Worm (Caenorhabditis elegans) whole organism, L4 larva: ENCODE results near the gene gad-3.

ENCODE experiments used
- F10B5.3 ChIP-seq: sonication (generic microtip); optimal IDR thresholded peaks from 2 replicates; lab custom pipeline; 2016; ENCODE audit warnings: mild to moderate bottlenecking, missing genetic modification characterization, missing compliant biosample characterization
- T26A8.4 ChIP-seq: fragments of 200-800 bp; sonication (Bioruptor generic); IDR thresholded peaks from 2 replicates; pipeline ENCODE4 v1.3.6; 2022; ENCODE audit warnings: missing genetic modification characterization, missing compliant biosample characterization
- Y48G9A.11 ChIP-seq: fragments of 200-800 bp; sonication (Bioruptor generic); IDR thresholded peaks from 2 replicates; pipeline ENCODE4 v1.3.6; 2022; ENCODE audit warnings: missing genetic modification reagents, missing genetic modification characterization, missing compliant biosample characterization
- Y5F2A.4 ChIP-seq: fragments of 200-800 bp; sonication (Bioruptor generic); optimal IDR thresholded peaks from 2 replicates; lab custom pipeline; 2018; ENCODE audit warnings: mild to moderate bottlenecking, missing genetic modification characterization, missing compliant biosample characterization
- ZK337.2 ChIP-seq: fragments of 200-800 bp; sonication (Bioruptor generic); IDR thresholded peaks from 2 replicates; pipeline ENCODE4 v1.3.6; 2022; ENCODE audit warnings: missing genetic modification reagents, missing genetic modification characterization, missing compliant biosample characterization
- ama-1 ChIP-seq: fragments of 150-350 bp; optimal IDR thresholded peaks from 2 replicates; lab custom pipeline; 2014; ENCODE audit warnings: inconsistent platforms, mixed read lengths
- attf-4 ChIP-seq: sonication (generic microtip); optimal IDR thresholded peaks from 3 replicates; lab custom pipeline; 2017; ENCODE audit warnings: missing biosample characterization, missing genetic modification characterization
- ceh-20 ChIP-seq: fragments of 200-800 bp; sonication (Bioruptor generic); IDR thresholded peaks from 2 replicates; pipeline ENCODE4 v1.3.6; 2022; ENCODE audit warnings: missing genetic modification reagents, missing genetic modification characterization, missing compliant biosample characterization
- ceh-32 ChIP-seq: sonication (generic microtip); optimal IDR thresholded peaks from 2 replicates; lab custom pipeline; 2016; ENCODE audit warnings: mild to moderate bottlenecking, missing genetic modification characterization, missing compliant biosample characterization; ENCODE audit not compliant: poor library complexity
- ceh-82 ChIP-seq: sonication (generic microtip); optimal IDR thresholded peaks from 2 replicates; lab custom pipeline; 2017; ENCODE audit warnings: missing biosample characterization, missing genetic modification characterization
- ces-1 ChIP-seq: fragments of 150-350 bp; sonication (generic microtip); optimal IDR thresholded peaks from 4 replicates; lab custom pipeline; 2014; ENCODE audit warnings: missing biosample characterization, missing genetic modification reagents, missing genetic modification characterization
- ctbp-1 ChIP-seq: fragments of 200-800 bp; sonication (Bioruptor generic); IDR thresholded peaks from 2 replicates; pipeline ENCODE4 v1.3.6; 2022; ENCODE audit warnings: missing genetic modification reagents, missing genetic modification characterization, missing compliant biosample characterization
- daf-12 ChIP-seq: fragments of 150-350 bp; optimal IDR thresholded peaks from 2 replicates; lab custom pipeline; 2014; ENCODE audit warnings: missing biosample characterization, missing genetic modification reagents, missing genetic modification characterization
- daf-16 ChIP-seq, 3 experiments: sonication (generic microtip); optimal IDR thresholded peaks; 2 replicates each; lab custom pipeline; 2016 to 2017; ENCODE audit warnings: missing genetic modification characterization in 3 of 3, missing genetic modification reagents in 3 of 3, mild to moderate bottlenecking in 2 of 3, missing compliant biosample characterization in 2 of 3, missing biosample characterization in 1 of 3, moderate library complexity in 1 of 3
- daf-19 ChIP-seq: fragments of 200-800 bp; sonication (Bioruptor generic); conservative IDR thresholded peaks from 2 replicates; pipeline ENCODE4 v1.3.6; 2022; ENCODE audit warnings: missing genetic modification characterization, missing compliant biosample characterization
- dmd-6 ChIP-seq: fragments of 200-800 bp; sonication (Bioruptor generic); IDR thresholded peaks from 2 replicates; pipeline ENCODE4 v1.3.6; 2022; ENCODE audit warnings: missing genetic modification reagents, missing genetic modification characterization, missing compliant biosample characterization
- dmd-8 ChIP-seq: fragments of 200-800 bp; sonication (Bioruptor generic); IDR thresholded peaks from 2 replicates; pipeline ENCODE4 v1.3.6; 2022; ENCODE audit warnings: missing genetic modification characterization, missing compliant biosample characterization
- fkh-10 ChIP-seq: fragments of 150-350 bp; optimal IDR thresholded peaks from 2 replicates; lab custom pipeline; 2014; ENCODE audit warnings: missing biosample characterization, missing genetic modification reagents, missing genetic modification characterization
- hlh-30 ChIP-seq: sonication (generic microtip); optimal IDR thresholded peaks from 2 replicates; lab custom pipeline; 2017; ENCODE audit warnings: antibody characterized with exemption, mild to moderate bottlenecking, missing genetic modification characterization, missing compliant biosample characterization; ENCODE audit not compliant: insufficient read depth
- jun-1 ChIP-seq: fragments of 150-350 bp; optimal IDR thresholded peaks from 2 replicates; lab custom pipeline; 2014; ENCODE audit warnings: missing biosample characterization, missing genetic modification reagents, missing genetic modification characterization
- lim-7 ChIP-seq: fragments of 200-800 bp; sonication (Bioruptor generic); IDR thresholded peaks from 2 replicates; pipeline ENCODE4 v1.3.6; 2022; ENCODE audit warnings: missing genetic modification characterization, missing compliant biosample characterization
- lin-39 ChIP-seq: fragments of 150-350 bp; optimal IDR thresholded peaks from 2 replicates; lab custom pipeline; 2014; ENCODE audit warnings: missing biosample characterization, missing genetic modification reagents, missing genetic modification characterization
- lsy-2 ChIP-seq, 2 experiments: fragments of 150-350 bp in 1 of 2; sonication (generic microtip) in 1 of 2; optimal IDR thresholded peaks; 2 replicates each; lab custom pipeline; 2014 to 2017; ENCODE audit warnings: missing biosample characterization in 2 of 2, missing genetic modification characterization in 2 of 2
- madf-5 ChIP-seq, 2 experiments: fragments of 200-800 bp; sonication (Bioruptor generic); IDR thresholded peaks; 2 replicates each; pipeline ENCODE4 v1.3.6; 2022; ENCODE audit warnings: missing compliant biosample characterization in 2 of 2, missing genetic modification characterization in 2 of 2
- mxl-2 ChIP-seq: fragments of 200-800 bp; sonication (Bioruptor generic); conservative IDR thresholded peaks from 2 replicates; pipeline ENCODE4 v1.3.6; 2022; ENCODE audit warnings: missing genetic modification reagents, missing genetic modification characterization, missing compliant biosample characterization
- mxl-3 ChIP-seq: fragments of 200-800 bp; sonication (Bioruptor generic); optimal IDR thresholded peaks from 2 replicates; lab custom pipeline; 2018; ENCODE audit warnings: mild to moderate bottlenecking, missing genetic modification characterization, missing compliant biosample characterization
- nhr-111 ChIP-seq: fragments of 200-800 bp; sonication (Bioruptor generic); optimal IDR thresholded peaks from 2 replicates; lab custom pipeline; 2018; ENCODE audit warnings: mild to moderate bottlenecking, missing genetic modification characterization, missing compliant biosample characterization
- nhr-28 ChIP-seq: fragments of 150-350 bp; optimal IDR thresholded peaks from 2 replicates; lab custom pipeline; 2014; ENCODE audit warnings: missing biosample characterization, missing genetic modification characterization
- nhr-41 ChIP-seq: fragments of 200-800 bp; sonication (Bioruptor generic); IDR thresholded peaks from 2 replicates; pipeline ENCODE4 v1.3.6; 2022; ENCODE audit warnings: missing genetic modification reagents, missing genetic modification characterization, missing compliant biosample characterization
- nhr-77 ChIP-seq: fragments of 150-350 bp; optimal IDR thresholded peaks from 2 replicates; lab custom pipeline; 2014; ENCODE audit warnings: missing biosample characterization, missing genetic modification characterization
- rbr-2 ChIP-seq: sonication (generic microtip); optimal IDR thresholded peaks from 2 replicates; lab custom pipeline; 2016; ENCODE audit warnings: missing genotype, missing genetic modification characterization, missing compliant biosample characterization
- saeg-2 ChIP-seq: fragments of 200-800 bp; sonication (Bioruptor generic); IDR thresholded peaks from 2 replicates; pipeline ENCODE4 v1.3.6; 2022; ENCODE audit warnings: missing genetic modification reagents, missing genetic modification characterization, missing compliant biosample characterization
- skn-1 ChIP-seq: fragments of 150-350 bp; optimal IDR thresholded peaks from 2 replicates; lab custom pipeline; 2014; ENCODE audit warnings: missing biosample characterization, missing genetic modification characterization
- tra-1 ChIP-seq: fragments of 200-800 bp; sonication (Bioruptor generic); IDR thresholded peaks from 2 replicates; pipeline ENCODE4 v1.3.6; 2022; ENCODE audit warnings: missing genetic modification reagents, missing genetic modification characterization, missing compliant biosample characterization
- unc-130 ChIP-seq: sonication (generic microtip); optimal IDR thresholded peaks from 2 replicates; lab custom pipeline; 2016; ENCODE audit warnings: missing genetic modification reagents, missing genetic modification characterization, missing compliant biosample characterization
- vab-7 ChIP-seq: fragments of 200-800 bp; sonication (Bioruptor generic); IDR thresholded peaks from 2 replicates; pipeline ENCODE4 v1.3.6; 2022; ENCODE audit warnings: missing genetic modification reagents, missing genetic modification characterization, missing compliant biosample characterization
- zfp-2 ChIP-seq: sonication (generic microtip); optimal IDR thresholded peaks from 2 replicates; lab custom pipeline; 2016; ENCODE audit warnings: mild to moderate bottlenecking, missing genetic modification characterization, missing compliant biosample characterization
- zip-11 ChIP-seq: fragments of 200-800 bp; sonication (Bioruptor generic); IDR thresholded peaks from 2 replicates; pipeline ENCODE4 v1.3.6; 2022; ENCODE audit warnings: missing genetic modification characterization, missing compliant biosample characterization
- zip-2 ChIP-seq: fragments of 150-350 bp; optimal IDR thresholded peaks from 2 replicates; lab custom pipeline; 2014; ENCODE audit warnings: missing biosample characterization, missing genetic modification characterization

gad-3 gene

ce11 chrV:9212499-9212898 lies 39.7 kb upstream of the gad-3 start (continued):
- TF ChIP-seq skn-1 (tag; lab: Kevin White, UChicago) (no peak), zip-11 (no peak), daf-12 (tag; lab: Kevin White, UChicago) (no peak), lsy-2 (tag; optimal IDR thresholded peaks at IDR 0.05; lab: Kevin White, UChicago) (peak in 1 of 2 experiments; percentile 83), Y5F2A.4 (no peak), hlh-30 (peak; percentile 44), mxl-2 (no peak), zip-2 (no peak), T26A8.4 (GFP tag; lab: Robert Waterston, UW) (no peak), attf-4 (tag; lab: Kevin White, UChicago) (no peak), ama-1 (no peak), ZK337.2 (no peak), nhr-77 (tag; lab: Kevin White, UChicago) (peak; percentile 72), jun-1 (tag; lab: Kevin White, UChicago) (no peak), fkh-10 (GFP tag; lab: Kevin White, UChicago) (no peak), ceh-82 (no peak), dmd-6 (0 out of 2 replicates have a peak, but pooled peaks have one; percentile 14), lin-39 (tag; lab: Kevin White, UChicago) (no peak), ceh-32 (tag; lab: Kevin White, UChicago) (no peak), zfp-2 (tag; lab: Kevin White, UChicago) (no peak)

- TF ChIP-seq T26A8.4 (GFP tag; lab: Robert Waterston, UW), result no peak
- TF ChIP-seq daf-16 (GFP tag; optimal IDR thresholded peaks at IDR 0.05; lab: Kevin White, UChicago), result peak in 1 of 2 experiments; percentile 1
- TF ChIP-seq daf-16 (tag; optimal IDR thresholded peaks at IDR 0.05; lab: Kevin White, UChicago), result no peak
- TF ChIP-seq unc-130 (GFP tag; lab: Kevin White, UChicago), result no peak
- TF ChIP-seq lim-7 (GFP tag; lab: Robert Waterston, UW), result no peak
- TF ChIP-seq F10B5.3 (tag; lab: Kevin White, UChicago), result no peak
- no peak for TF ChIP-seq saeg-2 (GFP tag; lab: Robert Waterston, UW)
- TF ChIP-seq rbr-2 (tag; lab: Kevin White, UChicago), result peak; percentile 8
Measured at ce11 chrV:9208878-9209277, 36.1 kb upstream of the gad-3 start.

ce11 chrV:9207377-9207776 lies 34.6 kb upstream of the gad-3 start, which contains the start of gene inx-10:
Gene inx-10 (minus strand): TSS chrV:9207477.
- no peak for TF ChIP-seq nhr-111
- TF ChIP-seq ama-1, result no peak
- no peak for TF ChIP-seq madf-5 (GFP tag; IDR thresholded peaks at IDR 0.05; lab: Robert Waterston, UW)
- TF ChIP-seq mxl-3 (GFP tag; lab: Kevin White, UChicago), result no peak
- TF ChIP-seq vab-7 (GFP tag; lab: Robert Waterston, UW), result no peak
- TF ChIP-seq attf-4 (tag; lab: Kevin White, UChicago), result no peak
- no peak for TF ChIP-seq tra-1 (GFP tag; lab: Robert Waterston, UW)
- TF ChIP-seq Y48G9A.11 (GFP tag; lab: Robert Waterston, UW), result no peak
- no peak for TF ChIP-seq jun-1 (tag; lab: Kevin White, UChicago)
- no peak for TF ChIP-seq ceh-82
- no peak for TF ChIP-seq ctbp-1 (GFP tag; lab: Robert Waterston, UW)
- no peak for TF ChIP-seq hlh-30
- no peak for TF ChIP-seq daf-19 (GFP tag; lab: Robert Waterston, UW)
- no peak for TF ChIP-seq ceh-20 (GFP tag; lab: Robert Waterston, UW)
- no peak for TF ChIP-seq dmd-8
- no peak for TF ChIP-seq ces-1 (GFP tag; lab: Kevin White, UChicago)
- no peak for TF ChIP-seq nhr-28 (tag; lab: Kevin White, UChicago)
- no peak for TF ChIP-seq nhr-41 (GFP tag; lab: Robert Waterston, UW)
- no peak for TF ChIP-seq ceh-32 (tag; lab: Kevin White, UChicago)
